Worm (Caenorhabditis elegans): ENCODE results near the gene eif-2Balpha.

eif-2Balpha gene

DNA sequence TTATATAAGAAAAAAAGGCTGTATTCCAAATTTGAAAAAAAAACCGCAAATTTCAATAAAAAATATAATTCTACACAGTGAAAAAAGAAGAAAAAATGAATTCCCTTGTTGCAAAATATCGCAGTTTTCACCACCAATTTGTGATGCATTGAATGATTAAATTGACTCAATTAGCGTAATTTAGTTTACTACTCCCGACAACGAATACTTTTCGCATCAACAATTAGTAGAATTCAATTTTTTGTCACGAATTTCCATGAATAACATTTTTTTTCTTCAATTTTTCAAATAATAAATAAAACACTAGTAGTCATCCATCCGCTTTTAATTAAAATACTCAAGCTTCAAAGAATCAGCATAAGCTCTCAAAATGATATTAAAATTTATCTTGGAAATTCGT is 42.4 kb downstream of the eif-2Balpha start:
- no peak for TF ChIP-seq hlh-26 (GFP tag; conservative IDR thresholded peaks at IDR 0.05)

DNA sequence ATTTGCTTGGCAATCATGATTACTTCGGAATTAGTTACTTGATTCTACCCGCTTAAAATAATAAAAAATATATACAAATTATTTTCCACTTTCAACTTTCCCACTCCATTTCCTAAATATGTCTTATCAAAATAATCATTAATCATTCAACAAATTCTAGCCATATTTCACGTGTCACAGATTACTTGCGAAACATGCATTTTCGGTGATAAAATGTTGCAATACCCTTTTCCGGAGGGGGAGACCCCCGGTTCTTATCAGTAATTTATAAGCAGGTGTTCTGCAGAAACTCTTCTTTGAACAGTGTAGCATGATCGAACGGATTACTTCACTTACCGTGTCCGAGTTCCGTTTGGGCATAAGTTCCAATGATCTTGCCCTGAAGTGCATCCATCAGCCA is 47.3 kb downstream of the eif-2Balpha start:
- TF ChIP-seq B0019.2 (GFP tag; conservative IDR thresholded peaks at IDR 0.05) (no peak), madf-8 (GFP tag; conservative IDR thresholded peaks at IDR 0.05) (no peak), ets-4 (GFP tag; optimal IDR thresholded peaks at IDR 0.05) (peak; percentile 24), nhr-90 (tag; optimal IDR thresholded peaks at IDR 0.05) (no peak), attf-3 (GFP tag; conservative IDR thresholded peaks at IDR 0.05) (no peak), repo-1 (tag; optimal IDR thresholded peaks at IDR 0.05) (no peak), sdz-38 (tag; optimal IDR thresholded peaks at IDR 0.05) (no peak), ceh-100 (GFP tag; IDR thresholded peaks at IDR 0.05) (no peak), nhr-80 (tag; optimal IDR thresholded peaks at IDR 0.05) (peak; percentile 80), ekl-4 (GFP tag; IDR thresholded peaks at IDR 0.05) (no peak), cebp-1 (GFP tag; IDR thresholded peaks at IDR 0.05) (no peak), cebp-1 (tag; optimal IDR thresholded peaks at IDR 0.05) (peak; percentile 54)

DNA sequence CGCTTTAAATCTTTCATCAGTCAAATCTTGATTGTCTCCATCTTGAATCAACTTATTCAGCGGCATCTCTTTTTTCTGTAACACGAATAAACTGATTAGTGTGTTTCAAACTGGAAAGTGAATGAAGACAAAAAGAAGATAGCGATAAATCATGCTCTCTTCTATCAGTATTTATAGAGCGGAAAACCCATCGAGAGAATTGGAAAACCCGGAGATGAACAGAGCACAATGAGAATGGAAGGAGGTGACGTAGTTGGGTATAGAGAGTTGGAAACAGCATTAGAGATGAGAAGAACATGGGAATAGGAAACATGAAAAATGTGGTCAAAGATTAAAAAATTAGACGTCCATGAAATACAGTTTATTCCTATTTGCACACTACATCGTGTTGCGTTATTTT is 49.2 kb downstream of the eif-2Balpha start, which contains the start of gene acox-1.5:
Gene acox-1.5, minus strand, starts transcription at position 75 of the 400 bp plus-strand sequence.
- TF ChIP-seq bed-1 (GFP tag; IDR thresholded peaks at IDR 0.05) (no peak), nhr-80 (tag; optimal IDR thresholded peaks at IDR 0.05) (peak; percentile 78)

Data from whole organism, young adult.